Fruit fly (Drosophila melanogaster): ENCODE data around the gene bowl.

Gene bowl

DNA sequence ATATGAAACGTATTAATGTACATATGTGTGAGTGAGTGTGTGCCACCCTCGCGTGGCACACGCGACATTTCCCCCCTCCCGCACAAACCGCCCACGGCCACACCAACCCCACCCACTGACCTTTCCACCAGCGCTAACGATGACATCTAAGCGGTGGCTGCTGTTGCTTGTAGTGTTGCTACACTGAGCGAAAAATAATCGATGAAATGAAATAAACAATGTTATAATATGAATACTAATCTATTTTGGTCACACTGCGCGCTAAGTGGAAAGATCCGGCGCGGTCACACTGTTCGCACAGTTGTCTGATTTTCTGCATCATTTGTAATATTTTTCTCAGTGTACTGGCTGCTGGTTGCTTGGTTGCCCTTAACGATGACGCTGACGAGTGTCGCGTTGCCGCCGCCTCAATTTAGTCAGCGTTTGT is 60.8 kb downstream of the bowl start (continued):
- peak; percentile 97 for TF ChIP-seq CG12219 (GFP tag; optimal IDR thresholded peaks at IDR 0.05)
- TF ChIP-seq CG8359 (GFP tag; optimal IDR thresholded peaks at IDR 0.05; ENCODE audit: borderline replicate concordance) = peak; percentile 94
- peak; percentile 96 for TF ChIP-seq trem (tag; optimal IDR thresholded peaks at IDR 0.05)
- peak; percentile 99 for TF ChIP-seq dmrt11E (tag; optimal IDR thresholded peaks at IDR 0.05)
- TF ChIP-seq pnt (GFP tag; optimal IDR thresholded peaks at IDR 0.05) = peak; percentile 98
- TF ChIP-seq Nf-YB (GFP tag; optimal IDR thresholded peaks at IDR 0.05) = peak; percentile 86
- TF ChIP-seq CG17612 (GFP tag; IDR thresholded peaks at IDR 0.05) = peak; percentile 86
- TF ChIP-seq ci (GFP tag; IDR thresholded peaks at IDR 0.05) = peak; percentile 99
- TF ChIP-seq Hey (tag; optimal IDR thresholded peaks at IDR 0.05) = peak; percentile 96
- peak; percentile 96 for TF ChIP-seq CG1233 (GFP tag; optimal IDR thresholded peaks at IDR 0.05)
- TF ChIP-seq CG4328 (GFP tag; optimal IDR thresholded peaks at IDR 0.05) = peak; percentile 81
- TF ChIP-seq cas (GFP tag; IDR thresholded peaks at IDR 0.05) = peak; percentile 77; the same call in 1 of the 2 replicates
- TF ChIP-seq unpg (GFP tag; optimal IDR thresholded peaks at IDR 0.05) = peak; percentile 98
- TF ChIP-seq nerfin-2 (GFP tag; IDR thresholded peaks at IDR 0.05; ENCODE audit: partially characterized antibody) = 0 out of 2 replicates have a peak, but pooled peaks have one; percentile 33
- peak; percentile 91 for TF ChIP-seq NfI (GFP tag; optimal IDR thresholded peaks at IDR 0.05)
- peak; percentile 76 for TF ChIP-seq al (GFP tag; IDR thresholded peaks at IDR 0.05)
- peak; percentile 82 for TF ChIP-seq HmgD (GFP tag; optimal IDR thresholded peaks at IDR 0.05)
- peak; percentile 87 for TF ChIP-seq CG3847 (GFP tag; IDR thresholded peaks at IDR 0.05)
- TF ChIP-seq bsh (GFP tag; optimal IDR thresholded peaks at IDR 0.05) = peak in 1 of 2 experiments; percentile 99
- TF ChIP-seq lab (GFP tag; optimal IDR thresholded peaks at IDR 0.05) = peak; percentile 94
- TF ChIP-seq z (GFP tag; IDR thresholded peaks at IDR 0.05) = peak; percentile 75
- TF ChIP-seq CG6813 (GFP tag; optimal IDR thresholded peaks at IDR 0.05) = peak; percentile 97
- peak; percentile 91 for TF ChIP-seq danr (GFP tag; IDR thresholded peaks at IDR 0.05)
- TF ChIP-seq CG6254 (GFP tag; optimal IDR thresholded peaks at IDR 0.05) = peak; percentile 96
- peak; percentile 83 for TF ChIP-seq CG31224 (GFP tag; IDR thresholded peaks at IDR 0.05)
- TF ChIP-seq onecut (GFP tag; IDR thresholded peaks at IDR 0.05) = peak; percentile 95
- no peak for TF ChIP-seq vnd (GFP tag; IDR thresholded peaks at IDR 0.05; ENCODE audit: partially characterized antibody)
- TF ChIP-seq ttk (GFP tag; IDR thresholded peaks at IDR 0.05) = peak; percentile 96
- no peak for TF ChIP-seq ato (GFP tag; IDR thresholded peaks at IDR 0.05; ENCODE audit: partially characterized antibody)
- TF ChIP-seq CG7745 (tag; optimal IDR thresholded peaks at IDR 0.05) = peak; percentile 86
- peak; percentile 97 for TF ChIP-seq Ssrp (tag; optimal IDR thresholded peaks at IDR 0.05)
- TF ChIP-seq slbo (GFP tag; IDR thresholded peaks at IDR 0.05) = peak; percentile 90
- TF ChIP-seq ems (GFP tag; optimal IDR thresholded peaks at IDR 0.05) = peak; percentile 97
- TF ChIP-seq inv (GFP tag; IDR thresholded peaks at IDR 0.05; ENCODE audit: partially characterized antibody) = no peak
- peak; percentile 90 for TF ChIP-seq ERR (GFP tag; optimal IDR thresholded peaks at IDR 0.05)
- peak; percentile 93 for TF ChIP-seq CG31388 (GFP tag; optimal IDR thresholded peaks at IDR 0.05)
- no peak for TF ChIP-seq Fer1 (GFP tag; optimal IDR thresholded peaks at IDR 0.05)
- peak; percentile 90 for TF ChIP-seq CG7372 (GFP tag; IDR thresholded peaks at IDR 0.05)
- TF ChIP-seq CG13624 (GFP tag; optimal IDR thresholded peaks at IDR 0.05) = peak; percentile 94
- TF ChIP-seq Atf-2 (GFP tag; optimal IDR thresholded peaks at IDR 0.05) = peak; percentile 96
- TF ChIP-seq ken (GFP tag; IDR thresholded peaks at IDR 0.05) = peak; percentile 98
- TF ChIP-seq B-H2 (GFP tag; optimal IDR thresholded peaks at IDR 0.05) = peak; percentile 61
- peak; percentile 97 for TF ChIP-seq CG34422 (GFP tag; IDR thresholded peaks at IDR 0.05)
- TF ChIP-seq CG6272 (GFP tag; IDR thresholded peaks at IDR 0.05) = peak; percentile 89
- peak; percentile 87 for TF ChIP-seq Oaz (GFP tag; IDR thresholded peaks at IDR 0.05)
- peak; percentile 96 for TF ChIP-seq ab (GFP tag; optimal IDR thresholded peaks at IDR 0.05)
- peak; percentile 72; the same call in 2 of the 3 replicates for TF ChIP-seq CG6175 (GFP tag; IDR thresholded peaks at IDR 0.05)
- peak; percentile 95 for TF ChIP-seq gcm2 (GFP tag; optimal IDR thresholded peaks at IDR 0.05)
- TF ChIP-seq H2.0 (GFP tag; IDR thresholded peaks at IDR 0.05) = peak; percentile 95
- peak; percentile 98 for TF ChIP-seq Chrac-16 (GFP tag; optimal IDR thresholded peaks at IDR 0.05)

Measured in whole organism, embryonic.